Worm (Caenorhabditis elegans): ENCODE data around the gene T07C12.10.

- no peak for TF ChIP-seq him-1 (tag; optimal IDR thresholded peaks at IDR 0.05)
- no peak for TF ChIP-seq dao-5 (tag; optimal IDR thresholded peaks at IDR 0.05)
- no peak for TF ChIP-seq W03F9.2 (tag; optimal IDR thresholded peaks at IDR 0.05)
Observed at ce11 chrV:9943039-9943438, 17.2 kb downstream of the T07C12.10 start, which contains the start of gene fipr-12.
